Worm (Caenorhabditis elegans) whole organism, L4 larva: Measurements from ENCODE around the gene btbd-10.

Experiments used
- ZK546.5 ChIP-seq, 2 experiments: sonication (generic microtip); optimal IDR thresholded peaks; 2 replicates each; lab custom pipeline; 2017; ENCODE audit warnings: missing biosample characterization in 2 of 2, missing genetic modification characterization in 2 of 2
- cey-2 ChIP-seq: sonication (generic microtip); optimal IDR thresholded peaks from 3 replicates; lab custom pipeline; 2017; ENCODE audit warnings: missing genetic modification characterization, mild to moderate bottlenecking, missing compliant biosample characterization, antibody characterized with exemption, borderline replicate concordance; ENCODE audit not compliant: insufficient read depth
- dmd-6 ChIP-seq: fragments of 200-800 bp; sonication (Bioruptor generic); IDR thresholded peaks from 2 replicates; pipeline ENCODE4 v1.3.6; 2022; ENCODE audit warnings: missing genetic modification reagents, missing genetic modification characterization, missing compliant biosample characterization
- egl-43 ChIP-seq: fragments of 200-800 bp; sonication (Bioruptor generic); IDR thresholded peaks from 2 replicates; pipeline ENCODE4 v1.3.6; 2022; ENCODE audit warnings: missing genetic modification reagents, missing genetic modification characterization, missing compliant biosample characterization
- nhr-77 ChIP-seq: fragments of 150-350 bp; optimal IDR thresholded peaks from 2 replicates; lab custom pipeline; 2014; ENCODE audit warnings: missing biosample characterization, missing genetic modification characterization
- ztf-11 ChIP-seq: fragments of 150-350 bp; optimal IDR thresholded peaks from 2 replicates; lab custom pipeline; 2014; ENCODE audit warnings: missing biosample characterization, missing genetic modification characterization

ce11 chrII:4920608-4921007, 15.8 kb downstream of the btbd-10 start:
- TF ChIP-seq ztf-11 (tag; lab: Kevin White, UChicago) (no peak), dmd-6 (GFP tag; lab: Robert Waterston, UW) (no peak), cey-2 (no peak), ZK546.5 (tag; optimal IDR thresholded peaks at IDR 0.05; lab: Kevin White, UChicago) (no peak), egl-43 (GFP tag; lab: Robert Waterston, UW) (no peak), nhr-77 (no peak)
